Worm (Caenorhabditis elegans): ENCODE measurements around the gene tax-6.

DNA sequence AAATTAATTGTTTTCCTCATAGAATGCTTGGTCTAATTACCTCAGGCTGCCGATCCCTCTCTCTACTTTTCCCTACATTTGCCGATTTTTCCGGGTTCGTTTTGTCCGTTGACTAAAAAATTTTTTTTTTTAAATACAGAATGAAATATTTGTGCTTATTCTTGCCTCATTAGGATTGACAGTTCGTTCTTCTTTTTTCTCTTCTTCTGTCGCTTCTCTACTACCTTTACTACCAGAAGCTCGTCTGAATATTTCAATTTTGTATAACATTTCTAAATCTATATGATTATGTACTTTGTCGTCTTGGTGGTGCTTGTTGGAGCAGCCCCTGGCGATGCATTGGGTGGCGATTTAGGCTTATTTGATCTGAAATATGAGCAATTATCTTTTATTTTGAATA, 26.2 kb downstream of the tax-6 start:
- TF ChIP-seq elt-3 (tag; optimal IDR thresholded peaks at IDR 0.05) (no peak), ham-2 (GFP tag; optimal IDR thresholded peaks at IDR 0.05) (no peak), snpc-4 (tag; optimal IDR thresholded peaks at IDR 0.05) (no peak), nhr-12 (tag; optimal IDR thresholded peaks at IDR 0.05) (no peak), hlh-1 (tag; optimal IDR thresholded peaks at IDR 0.05) (no peak), mep-1 (tag; optimal IDR thresholded peaks at IDR 0.05) (no peak), blmp-1 (tag; optimal IDR thresholded peaks at IDR 0.05) (no peak), ceh-43 (GFP tag; optimal IDR thresholded peaks at IDR 0.05) (no peak), flh-1 (GFP tag; optimal IDR thresholded peaks at IDR 0.05) (no peak), nhr-28 (tag; optimal IDR thresholded peaks at IDR 0.05) (no peak), lin-13 (tag; optimal IDR thresholded peaks at IDR 0.05) (no peak), bed-3 (GFP tag; optimal IDR thresholded peaks at IDR 0.05) (no peak), unc-39 (tag; optimal IDR thresholded peaks at IDR 0.05) (no peak), unc-62 (GFP tag; optimal IDR thresholded peaks at IDR 0.05) (no peak)
